Worm (Caenorhabditis elegans) whole organism, L1 larva: Measurements from ENCODE around the gene F56F11.1.

Experiments used
- C34B4.2 ChIP-seq: sonication (generic microtip); optimal IDR thresholded peaks from 2 replicates; lab custom pipeline; 2017; ENCODE audit warnings: mild to moderate bottlenecking, missing genetic modification characterization, missing compliant biosample characterization
- F16B12.6 ChIP-seq: fragments of 150-350 bp; optimal IDR thresholded peaks from 2 replicates; lab custom pipeline; 2014; ENCODE audit warnings: missing biosample characterization, missing genetic modification characterization
- aha-1 ChIP-seq: fragments of 150-350 bp; optimal IDR thresholded peaks from 2 replicates; lab custom pipeline; 2014; ENCODE audit warnings: missing biosample characterization, missing genetic modification characterization
- ama-1 ChIP-seq: fragments of 150-350 bp; optimal IDR thresholded peaks from 2 replicates; lab custom pipeline; 2014
- blmp-1 ChIP-seq: fragments of 150-350 bp; optimal IDR thresholded peaks from 2 replicates; lab custom pipeline; 2014; ENCODE audit warnings: missing biosample characterization, missing genetic modification characterization
- ceh-82 ChIP-seq, 3 experiments: fragments of 150-350 bp in 1 of 3; sonication (generic microtip) in 2 of 3; optimal IDR thresholded peaks; 2 replicates each; lab custom pipeline; 2014 to 2017; ENCODE audit warnings: missing biosample characterization in 3 of 3, missing genetic modification characterization in 3 of 3
- ces-1 ChIP-seq: fragments of 150-350 bp; optimal IDR thresholded peaks from 2 replicates; lab custom pipeline; 2014; ENCODE audit warnings: missing biosample characterization, missing genetic modification reagents, missing genetic modification characterization
- dpl-1 ChIP-seq, 3 experiments: fragments of 150-350 bp in 2 of 3; sonication (generic microtip) in 1 of 3; optimal IDR thresholded peaks; 2 replicates each; lab custom pipeline; 2014 to 2017; ENCODE audit warnings: missing biosample characterization in 3 of 3, missing genetic modification characterization in 3 of 3, missing genetic modification reagents in 3 of 3
- dsc-1 ChIP-seq: sonication (generic microtip); optimal IDR thresholded peaks from 2 replicates; lab custom pipeline; 2016; ENCODE audit warnings: mild to moderate bottlenecking, missing genetic modification characterization, missing compliant biosample characterization
- ets-5 ChIP-seq: fragments of 200-800 bp; sonication (Bioruptor generic); IDR thresholded peaks from 2 replicates; pipeline ENCODE4 v1.3.6; 2022; ENCODE audit warnings: missing genetic modification characterization, missing compliant biosample characterization
- fkh-10 ChIP-seq: sonication (generic microtip); optimal IDR thresholded peaks from 2 replicates; lab custom pipeline; 2017; ENCODE audit warnings: missing biosample characterization, missing genetic modification reagents, missing genetic modification characterization
- fkh-4 ChIP-seq: sonication (generic microtip); optimal IDR thresholded peaks from 2 replicates; lab custom pipeline; 2016; ENCODE audit warnings: missing compliant biosample characterization, missing genetic modification characterization, borderline replicate concordance
- fos-1 ChIP-seq: fragments of 150-350 bp; optimal IDR thresholded peaks from 2 replicates; lab custom pipeline; 2014; ENCODE audit warnings: missing biosample characterization, missing genetic modification characterization
- jun-1 ChIP-seq: fragments of 150-350 bp; optimal IDR thresholded peaks from 2 replicates; lab custom pipeline; 2014; ENCODE audit warnings: missing biosample characterization, missing genetic modification reagents, missing genetic modification characterization
- lin-13 ChIP-seq: fragments of 150-350 bp; optimal IDR thresholded peaks from 2 replicates; lab custom pipeline; 2014; ENCODE audit warnings: missing biosample characterization, missing genetic modification reagents, missing genetic modification characterization
- lin-14 ChIP-seq: fragments of 200-800 bp; sonication (Bioruptor generic); optimal IDR thresholded peaks from 2 replicates; lab custom pipeline; 2018; ENCODE audit warnings: mild to moderate bottlenecking, missing genetic modification characterization, moderate library complexity, missing compliant biosample characterization
- lin-35 ChIP-seq, 2 experiments: fragments of 150-350 bp; optimal IDR thresholded peaks; 2 replicates each; lab custom pipeline; 2014; ENCODE audit warnings: missing biosample characterization in 2 of 2, missing genetic modification characterization in 2 of 2, missing genetic modification reagents in 2 of 2
- lin-39 ChIP-seq: fragments of 150-350 bp; optimal IDR thresholded peaks from 2 replicates; lab custom pipeline; 2014; ENCODE audit warnings: missing biosample characterization, missing genetic modification reagents, missing genetic modification characterization
- lsy-2 ChIP-seq, 2 experiments: fragments of 150-350 bp; optimal IDR thresholded peaks; 2 replicates each; lab custom pipeline; 2014; ENCODE audit warnings: missing biosample characterization in 2 of 2, missing genetic modification characterization in 2 of 2
- mef-2 ChIP-seq: fragments of 150-350 bp; optimal IDR thresholded peaks from 2 replicates; lab custom pipeline; 2014; ENCODE audit warnings: missing biosample characterization, missing genetic modification characterization
- nhr-11 ChIP-seq: fragments of 150-350 bp; optimal IDR thresholded peaks from 2 replicates; lab custom pipeline; 2014; ENCODE audit warnings: missing biosample characterization, missing genetic modification characterization
- nhr-28 ChIP-seq: fragments of 150-350 bp; optimal IDR thresholded peaks from 2 replicates; lab custom pipeline; 2014; ENCODE audit warnings: missing biosample characterization, missing genetic modification characterization
- nhr-71 ChIP-seq: sonication (generic microtip); optimal IDR thresholded peaks from 2 replicates; lab custom pipeline; 2016; ENCODE audit warnings: mild to moderate bottlenecking, missing genetic modification characterization, moderate library complexity, missing compliant biosample characterization
- nhr-77 ChIP-seq: fragments of 150-350 bp; optimal IDR thresholded peaks from 2 replicates; lab custom pipeline; 2014; ENCODE audit warnings: missing biosample characterization, missing genetic modification characterization
- nhr-85 ChIP-seq: sonication (generic microtip); peaks from one replicate; lab custom pipeline; 2016; ENCODE audit warnings: missing genetic modification characterization, inconsistent platforms, missing compliant biosample characterization
- pax-3 ChIP-seq: fragments of 200-800 bp; sonication (Bioruptor generic); optimal IDR thresholded peaks from 2 replicates; lab custom pipeline; 2018; ENCODE audit warnings: mild to moderate bottlenecking, missing genetic modification characterization, moderate library complexity, missing compliant biosample characterization
- snpc-4 ChIP-seq: fragments of 150-350 bp; optimal IDR thresholded peaks from 2 replicates; lab custom pipeline; 2014; ENCODE audit warnings: missing biosample characterization, missing genetic modification characterization
- snu-23 ChIP-seq: sonication (generic microtip); optimal IDR thresholded peaks from 2 replicates; lab custom pipeline; 2016; ENCODE audit warnings: missing genetic modification characterization, missing compliant biosample characterization
- sox-4 ChIP-seq: sonication (generic microtip); optimal IDR thresholded peaks from 2 replicates; lab custom pipeline; 2016; ENCODE audit warnings: missing genetic modification characterization, missing compliant biosample characterization
- tbx-2 ChIP-seq: sonication (generic microtip); optimal IDR thresholded peaks from 2 replicates; lab custom pipeline; 2016; ENCODE audit warnings: missing genetic modification characterization, missing compliant biosample characterization
- unc-30 ChIP-seq: sonication (generic microtip); optimal IDR thresholded peaks from 2 replicates; lab custom pipeline; 2017; ENCODE audit warnings: missing biosample characterization, missing genetic modification characterization
- unc-62 ChIP-seq: fragments of 150-350 bp; optimal IDR thresholded peaks from 2 replicates; lab custom pipeline; 2014; ENCODE audit warnings: missing biosample characterization, missing genetic modification reagents, missing genetic modification characterization
- unc-98 ChIP-seq: fragments of 200-800 bp; sonication (Bioruptor generic); IDR thresholded peaks from 2 replicates; pipeline ENCODE4 v1.3.6; 2022; ENCODE audit warnings: missing genetic modification characterization, missing compliant biosample characterization
- zag-1 ChIP-seq: fragments of 150-350 bp; optimal IDR thresholded peaks from 2 replicates; lab custom pipeline; 2014; ENCODE audit warnings: missing biosample characterization, missing genetic modification characterization
- zip-4 ChIP-seq: fragments of 200-800 bp; sonication (Bioruptor generic); optimal IDR thresholded peaks from 2 replicates; lab custom pipeline; 2018; ENCODE audit warnings: mild to moderate bottlenecking, missing genetic modification characterization, moderate library complexity, missing compliant biosample characterization

The F56F11.1 gene

DNA sequence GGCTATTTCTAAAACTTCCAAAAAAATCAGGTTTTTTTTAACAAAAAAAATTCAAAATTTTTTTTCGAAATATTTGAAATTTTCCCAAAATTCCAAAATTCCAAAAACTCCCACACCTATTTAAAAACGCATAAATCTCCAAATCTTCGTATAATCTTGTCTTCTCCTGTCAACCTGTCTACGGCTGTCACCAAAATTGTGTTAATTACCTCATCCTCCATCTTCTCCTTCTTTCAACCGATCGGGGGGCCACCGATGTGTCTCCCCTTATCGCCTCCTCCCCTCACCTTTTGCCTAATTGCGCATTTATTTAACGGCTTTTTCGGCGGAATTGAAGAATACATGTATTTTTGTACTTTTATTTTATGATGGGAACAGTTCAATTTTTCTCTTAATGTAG lies 17.3 kb downstream of the F56F11.1 start:
- TF ChIP-seq blmp-1 (tag; lab: Kevin White, UChicago) (peak; percentile 18), zip-4 (GFP tag; lab: Kevin White, UChicago) (no peak), F16B12.6 (tag; lab: Kevin White, UChicago) (no peak)

DNA sequence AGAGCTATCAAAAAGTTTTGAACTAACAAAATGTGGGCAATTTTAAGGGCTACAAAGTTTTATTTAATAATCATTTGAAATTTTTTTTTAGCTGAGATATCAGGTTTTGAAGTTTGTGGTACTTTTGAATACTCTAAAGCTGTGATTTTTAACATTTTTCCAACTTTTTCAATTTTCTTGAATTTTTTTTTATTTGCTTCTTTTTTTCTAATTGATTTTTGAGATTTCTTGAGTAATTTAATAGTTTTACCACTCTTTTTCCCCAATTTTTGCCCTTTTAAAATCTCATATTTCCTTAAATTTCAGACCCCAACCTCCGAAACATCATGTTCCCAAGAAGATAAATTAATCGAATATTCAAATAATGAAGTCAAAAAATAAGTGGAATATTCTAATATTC lies 19.1 kb downstream of the F56F11.1 start, which contains the start of gene cdh-1:
TSS of gene cdh-1 (plus strand) at position 301 of the 400 bp plus-strand sequence.
- no peak for TF ChIP-seq nhr-11 (tag; lab: Kevin White, UChicago)
- TF ChIP-seq snpc-4 (tag; lab: Kevin White, UChicago), result no peak
- no peak for TF ChIP-seq zag-1 (tag; lab: Kevin White, UChicago)
- TF ChIP-seq nhr-77 (tag; lab: Kevin White, UChicago), result no peak
- TF ChIP-seq dsc-1 (tag; lab: Kevin White, UChicago), result no peak
- TF ChIP-seq F16B12.6 (tag; lab: Kevin White, UChicago), result no peak
- TF ChIP-seq nhr-28, result no peak

DNA sequence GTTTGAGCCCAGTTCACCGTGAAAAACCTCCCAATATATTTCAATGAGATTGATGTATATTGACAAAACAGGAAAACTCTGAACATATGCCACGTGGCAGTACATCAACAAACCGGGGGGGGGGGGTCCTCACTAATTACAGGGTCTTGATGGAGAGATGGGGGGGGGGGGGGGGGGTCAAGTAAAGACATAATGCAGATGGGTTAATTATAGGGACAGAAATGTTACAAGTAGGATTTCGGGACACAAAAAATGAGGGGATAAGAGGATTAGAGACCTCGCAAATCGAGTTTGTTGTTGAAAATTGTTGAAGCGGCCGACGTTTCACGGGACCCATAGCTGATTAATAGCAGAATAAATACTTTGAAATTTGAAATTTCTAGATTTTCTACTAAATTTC lies 21.4 kb downstream of the F56F11.1 start:
- TF ChIP-seq mef-2 (tag; lab: Kevin White, UChicago), result no peak
- no peak for TF ChIP-seq lsy-2 (tag; optimal IDR thresholded peaks at IDR 0.05; lab: Kevin White, UChicago)
- no peak for TF ChIP-seq fkh-4 (tag; lab: Kevin White, UChicago)
- TF ChIP-seq jun-1 (tag; lab: Kevin White, UChicago), result no peak
- no peak for TF ChIP-seq fkh-10 (GFP tag; lab: Kevin White, UChicago)
- TF ChIP-seq lin-13, result no peak
- TF ChIP-seq unc-62, result no peak
- TF ChIP-seq snu-23, result no peak
- no peak for TF ChIP-seq lin-39
- TF ChIP-seq blmp-1 (tag; lab: Kevin White, UChicago), result no peak
- TF ChIP-seq sox-4 (tag; lab: Kevin White, UChicago), result no peak
- no peak for TF ChIP-seq nhr-71 (tag; lab: Kevin White, UChicago)
- no peak for TF ChIP-seq unc-30 (tag; lab: Kevin White, UChicago)
- TF ChIP-seq aha-1 (tag; lab: Kevin White, UChicago), result no peak
- TF ChIP-seq pax-3 (tag; lab: Kevin White, UChicago), result no peak
- no peak for TF ChIP-seq ama-1 (lab: Kevin White, UChicago)
- TF ChIP-seq, all 84 proteins: peak for 0

DNA sequence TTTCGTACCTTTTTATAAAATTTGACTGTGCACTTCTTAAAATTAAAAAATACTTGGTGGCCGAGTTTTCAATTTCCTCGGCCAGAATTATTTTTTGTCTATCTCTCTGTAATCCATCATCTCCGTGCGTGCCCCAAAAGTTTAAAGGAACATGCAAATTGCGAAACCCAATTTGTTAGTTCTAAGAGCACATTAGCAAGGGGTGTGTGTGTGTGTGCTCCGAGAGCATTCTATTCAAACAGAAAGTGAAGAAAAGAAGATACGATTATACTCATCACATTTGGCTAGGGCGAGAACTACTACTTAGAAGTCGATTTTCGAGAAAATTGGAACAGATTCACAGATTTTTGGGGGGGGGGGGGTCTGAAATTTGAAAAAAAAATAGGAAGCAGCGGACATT lies 22.5 kb downstream of the F56F11.1 start:
- TF ChIP-seq fkh-10 (GFP tag; lab: Kevin White, UChicago) (peak; percentile 54), nhr-85 (tag; lab: Kevin White, UChicago) (peak; percentile 9), nhr-28 (no peak), ceh-82 (tag; optimal IDR thresholded peaks at IDR 0.05; lab: Kevin White, UChicago) (no peak), lin-35 (GFP tag; optimal IDR thresholded peaks at IDR 0.05; lab: Kevin White, UChicago) (no peak), dpl-1 (GFP tag; optimal IDR thresholded peaks at IDR 0.05; lab: Kevin White, UChicago) (no peak), fos-1 (no peak), pax-3 (tag; lab: Kevin White, UChicago) (no peak), ces-1 (GFP tag; lab: Kevin White, UChicago) (peak; percentile 74), ets-5 (GFP tag; lab: Robert Waterston, UW) (no peak), lin-14 (GFP tag; lab: Kevin White, UChicago) (peak; percentile 55)

DNA sequence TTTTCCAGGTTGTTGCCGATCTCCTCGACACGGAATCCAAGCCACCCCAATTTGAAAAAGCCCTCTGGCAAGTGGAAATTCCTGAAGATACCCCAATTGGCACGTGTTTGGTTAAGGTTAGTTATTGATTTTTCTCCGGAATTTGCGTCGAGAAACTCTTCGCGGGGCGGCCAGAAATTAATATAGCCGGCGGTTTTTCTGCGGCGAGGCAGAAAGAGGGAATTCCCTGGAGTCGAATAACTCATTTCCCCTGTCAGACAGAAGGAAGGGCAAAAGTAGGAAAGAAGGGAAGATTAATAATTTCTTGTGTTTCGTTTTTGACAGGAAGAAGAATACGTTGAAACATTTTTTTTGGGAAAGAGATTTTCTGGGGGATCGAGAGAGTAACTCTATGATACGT lies 27.1 kb downstream of the F56F11.1 start:
- TF ChIP-seq C34B4.2 (tag; lab: Kevin White, UChicago) (no peak), unc-30 (tag; lab: Kevin White, UChicago) (no peak), nhr-71 (tag; lab: Kevin White, UChicago) (no peak), unc-98 (GFP tag; lab: Robert Waterston, UW) (no peak), tbx-2 (tag; lab: Kevin White, UChicago) (no peak)
